Fruit fly (Drosophila melanogaster) whole organism, embryonic: Measurements from ENCODE around the gene CG15406.

Experiments
- CG14860 ChIP-seq: fragments of 200-800 bp; sonication (Bioruptor generic); IDR thresholded peaks from 3 replicates; pipeline ENCODE4 v1.3.6; 2022; ENCODE audit warnings: missing biosample characterization, missing genetic modification characterization; ENCODE audit not compliant: partially characterized antibody
- Pdp1 ChIP-seq, 2 experiments: fragments of 200-800 bp; sonication (Bioruptor generic); optimal IDR thresholded peaks; 3 replicates each; lab custom pipeline; 2016; ENCODE audit warnings: missing biosample characterization in 2 of 2, missing genetic modification characterization in 2 of 2, mild to moderate bottlenecking in 1 of 2, moderate library complexity in 1 of 2
- stc ChIP-seq: fragments of 200-800 bp; sonication (Bioruptor generic); IDR thresholded peaks from 2 replicates; pipeline ENCODE4 v1.3.6; 2022; ENCODE audit warnings: missing biosample characterization, missing genetic modification characterization

dm6 chr2L:3308529-3309272 is at the start of gene CG15406:
- no peak for TF ChIP-seq Pdp1 (GFP tag; optimal IDR thresholded peaks at IDR 0.05; lab: Kevin White, UChicago)
- TF ChIP-seq CG14860 (GFP tag; lab: Robert Waterston, UW) = peak; percentile 14; the same call in 1 of the 3 replicates
- no peak for TF ChIP-seq stc (GFP tag; lab: Robert Waterston, UW)
